Fruit fly (Drosophila melanogaster): ENCODE data around the gene Osi23.
A peak's percentile ranks its signal among the peaks of the same experiment; 100 is the strongest.

The Osi23 gene

DNA sequence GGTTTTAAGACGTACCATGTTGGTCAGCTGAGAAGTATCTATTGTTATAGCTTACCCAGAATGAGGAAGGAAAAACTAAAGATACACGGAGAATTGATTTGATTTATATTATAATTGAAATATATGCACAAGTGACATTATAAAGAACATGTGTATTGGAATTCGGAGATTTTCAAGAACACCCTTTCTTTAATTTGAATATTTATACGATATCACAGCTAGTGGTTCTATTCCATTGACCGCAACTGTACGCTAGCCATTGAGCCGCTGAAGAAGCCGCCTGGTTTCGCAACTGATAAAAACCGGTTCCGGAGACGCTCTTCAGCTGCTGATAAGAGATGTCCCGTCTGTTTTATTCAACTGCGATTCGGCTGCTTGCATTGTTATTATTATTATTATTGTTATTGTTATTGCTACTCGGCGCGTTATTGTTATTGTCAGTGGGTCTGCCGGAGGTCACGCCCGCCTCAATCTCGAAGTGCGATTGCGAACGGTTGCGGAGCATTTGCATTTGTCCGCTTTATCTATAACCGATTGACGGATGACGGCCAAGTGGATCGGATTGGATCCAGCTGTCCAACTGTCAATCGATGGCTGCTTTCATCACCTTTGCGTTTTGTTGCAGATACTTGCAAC lies 16.9 kb upstream of the Osi23 start (continued):
- TF ChIP-seq CG17359 (tag; optimal IDR thresholded peaks at IDR 0.05), result peak; percentile 29
- peak; percentile 43 for TF ChIP-seq CG12391 (tag; optimal IDR thresholded peaks at IDR 0.05)
- peak; percentile 41; the same call in 1 of the 2 replicates for TF ChIP-seq HLH3B (GFP tag; IDR thresholded peaks at IDR 0.05)
- TF ChIP-seq nmo (GFP tag; optimal IDR thresholded peaks at IDR 0.05), result peak; percentile 31
- TF ChIP-seq CG6813 (GFP tag; optimal IDR thresholded peaks at IDR 0.05), result peak; percentile 15
- TF ChIP-seq usp (GFP tag; optimal IDR thresholded peaks at IDR 0.05), result no peak
- TF ChIP-seq Rfx (GFP tag; IDR thresholded peaks at IDR 0.05), result peak; percentile 46; the same call in 1 of the 2 replicates
- TF ChIP-seq CG10209 (GFP tag; optimal IDR thresholded peaks at IDR 0.05), result no peak
- TF ChIP-seq btn (GFP tag; optimal IDR thresholded peaks at IDR 0.05), result no peak
- no peak for TF ChIP-seq CG7987 (GFP tag; optimal IDR thresholded peaks at IDR 0.05)
- peak; percentile 51 for TF ChIP-seq CG2678 (tag; optimal IDR thresholded peaks at IDR 0.05)
- no peak for TF ChIP-seq Dll (GFP tag; IDR thresholded peaks at IDR 0.05; ENCODE audit: partially characterized antibody)
- 0 out of 2 replicates have a peak, but pooled peaks have one; percentile 32 for TF ChIP-seq CG17328 (GFP tag; IDR thresholded peaks at IDR 0.05)
- TF ChIP-seq tgo (GFP tag; IDR thresholded peaks at IDR 0.05), result peak; percentile 24; the same call in 1 of the 3 replicates
- peak; percentile 1 for TF ChIP-seq CG15011 (GFP tag; optimal IDR thresholded peaks at IDR 0.05)
- TF ChIP-seq PHDP (tag; optimal IDR thresholded peaks at IDR 0.05), result peak; percentile 29
- peak; percentile 89 for TF ChIP-seq CG11696 (GFP tag; IDR thresholded peaks at IDR 0.05)
- peak; percentile 38 for TF ChIP-seq grau (tag; optimal IDR thresholded peaks at IDR 0.05)
- peak; percentile 10 for TF ChIP-seq az2 (GFP tag; optimal IDR thresholded peaks at IDR 0.05)
- TF ChIP-seq CG3281 (GFP tag; optimal IDR thresholded peaks at IDR 0.05), result peak; percentile 16
- TF ChIP-seq wor (GFP tag; IDR thresholded peaks at IDR 0.05), result no peak
- TF ChIP-seq Hr51 (GFP tag; optimal IDR thresholded peaks at IDR 0.05), result peak in 1 of 2 experiments; percentile 59
- peak; percentile 51 for TF ChIP-seq lab (GFP tag; optimal IDR thresholded peaks at IDR 0.05)
- TF ChIP-seq CG4328 (GFP tag; optimal IDR thresholded peaks at IDR 0.05), result peak; percentile 6
- peak; percentile 28 for TF ChIP-seq tap (tag; optimal IDR thresholded peaks at IDR 0.05)
- no peak for TF ChIP-seq Sry-δ (GFP tag; optimal IDR thresholded peaks at IDR 0.05)
- no peak for TF ChIP-seq CG17361 (GFP tag; IDR thresholded peaks at IDR 0.05)
- no peak for TF ChIP-seq chm (GFP tag; IDR thresholded peaks at IDR 0.05)
- TF ChIP-seq tna (GFP tag; IDR thresholded peaks at IDR 0.05; ENCODE audit: partially characterized antibody), result no peak
- TF ChIP-seq ac (GFP tag; optimal IDR thresholded peaks at IDR 0.05), result no peak
- no peak for TF ChIP-seq ken (GFP tag; IDR thresholded peaks at IDR 0.05)
- TF ChIP-seq CG15696 (tag; optimal IDR thresholded peaks at IDR 0.05), result peak; percentile 3
- no peak for TF ChIP-seq CG43689 (GFP tag; IDR thresholded peaks at IDR 0.05)
- TF ChIP-seq dimm (GFP tag; IDR thresholded peaks at IDR 0.05), result no peak
- TF ChIP-seq al (GFP tag; IDR thresholded peaks at IDR 0.05), result no peak
- TF ChIP-seq Xbp1 (GFP tag; optimal IDR thresholded peaks at IDR 0.05), result peak; percentile 19
- TF ChIP-seq H2.0 (GFP tag; IDR thresholded peaks at IDR 0.05), result 0 out of 2 replicates have a peak, but pooled peaks have one; percentile 41
- TF ChIP-seq CG2202 (tag; optimal IDR thresholded peaks at IDR 0.05), result no peak
- TF ChIP-seq CG11398 (GFP tag; optimal IDR thresholded peaks at IDR 0.05), result no peak
- TF ChIP-seq CG2712 (tag; optimal IDR thresholded peaks at IDR 0.05), result peak; percentile 39
- no peak for TF ChIP-seq fd3F (GFP tag; optimal IDR thresholded peaks at IDR 0.05)
- TF ChIP-seq CG31441 (GFP tag; IDR thresholded peaks at IDR 0.05), result peak; percentile 56
- no peak for TF ChIP-seq Dek (tag; optimal IDR thresholded peaks at IDR 0.05)
- no peak for TF ChIP-seq Camta (GFP tag; optimal IDR thresholded peaks at IDR 0.05)
- TF ChIP-seq Ptx1 (GFP tag; IDR thresholded peaks at IDR 0.05), result peak; percentile 42; the same call in 1 of the 2 replicates
- TF ChIP-seq dmrt11E (tag; optimal IDR thresholded peaks at IDR 0.05), result peak; percentile 32
- no peak for TF ChIP-seq CG30020 (tag; optimal IDR thresholded peaks at IDR 0.05)
- no peak for TF ChIP-seq CG18764 (GFP tag; optimal IDR thresholded peaks at IDR 0.05)
- peak; percentile 22 for TF ChIP-seq CG8924 (tag; optimal IDR thresholded peaks at IDR 0.05)

Measured in whole organism, embryonic.